Fruit fly (Drosophila melanogaster): ENCODE data around the gene c11.1.

The c11.1 gene

DNA sequence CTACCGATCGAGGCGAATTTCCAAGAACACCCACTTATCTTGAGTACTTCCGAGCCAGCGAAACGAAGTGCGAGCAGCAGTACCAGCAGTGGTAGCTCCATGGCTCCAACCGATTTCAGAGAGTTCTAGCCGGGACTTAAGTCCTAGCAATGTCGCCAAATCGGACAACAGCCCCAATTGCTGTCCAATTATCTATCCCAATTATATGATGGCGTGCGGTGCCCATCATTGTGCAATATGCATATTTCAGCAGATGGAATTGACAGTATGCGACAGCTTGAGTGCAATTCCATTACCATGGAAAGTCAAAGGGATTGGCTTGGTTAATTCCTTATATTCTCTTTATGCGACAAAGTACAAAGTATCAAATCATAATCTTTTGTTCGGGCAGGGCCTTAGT, 46.4 kb downstream of the c11.1 start, which contains the start of gene Ir8a:
Gene Ir8a, minus strand, starts transcription at position 101 of the 400 bp plus-strand sequence.
- TF ChIP-seq CHES-1-like (GFP tag; optimal IDR thresholded peaks at IDR 0.05) (no peak), CTCF (GFP tag; optimal IDR thresholded peaks at IDR 0.05) (no peak), btn (GFP tag; optimal IDR thresholded peaks at IDR 0.05) (no peak), CG18619 (GFP tag; optimal IDR thresholded peaks at IDR 0.05) (no peak), Dll (GFP tag; IDR thresholded peaks at IDR 0.05; ENCODE audit: partially characterized antibody) (no peak), CG4360 (GFP tag; IDR thresholded peaks at IDR 0.05) (no peak), Trl (optimal IDR thresholded peaks at IDR 0.05) (no peak), Trl (GFP tag; optimal IDR thresholded peaks at IDR 0.05) (no peak), Dfd (GFP tag; optimal IDR thresholded peaks at IDR 0.05) (no peak), CG11696 (GFP tag; IDR thresholded peaks at IDR 0.05) (no peak), ap (GFP tag; IDR thresholded peaks at IDR 0.05) (no peak), yki (optimal IDR thresholded peaks at IDR 0.05) (no peak), Hmx (GFP tag; optimal IDR thresholded peaks at IDR 0.05) (no peak)

DNA sequence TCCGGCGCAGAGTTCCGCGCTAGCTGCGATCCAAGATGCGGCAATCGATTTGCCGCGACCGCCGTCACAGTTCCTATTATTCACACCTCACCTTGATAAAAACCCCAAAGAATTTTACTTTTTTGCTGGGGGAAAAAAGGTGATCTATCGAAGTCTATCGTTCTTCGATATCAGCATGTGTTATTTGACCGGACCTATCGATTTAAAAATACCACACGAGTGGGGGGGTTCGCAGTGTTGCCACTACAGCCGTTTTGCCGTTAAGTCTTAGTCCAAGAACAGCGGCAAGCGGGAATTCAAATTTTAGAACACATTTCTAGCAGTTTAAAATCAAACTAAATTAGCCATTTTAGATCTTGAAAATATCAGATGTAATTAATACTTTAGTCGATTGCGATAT, 50.7 kb downstream of the c11.1 start, which contains the start of gene CG12121:
Gene CG12121, minus strand, starts transcription at position 180 of the 400 bp plus-strand sequence.
- peak; percentile 67 for TF ChIP-seq Med (GFP tag)
- peak; percentile 75; the same call in 1 of the 2 replicates for TF ChIP-seq amos (GFP tag; IDR thresholded peaks at IDR 0.05; ENCODE audit: partially characterized antibody)
- no peak for TF ChIP-seq CG9609 (GFP tag; optimal IDR thresholded peaks at IDR 0.05)
- peak; percentile 66 for TF ChIP-seq BEAF-32 (GFP tag; optimal IDR thresholded peaks at IDR 0.05)
- TF ChIP-seq CG4282 (GFP tag; optimal IDR thresholded peaks at IDR 0.05), result no peak
- TF ChIP-seq gt (GFP tag; IDR thresholded peaks at IDR 0.05), result no peak
- no peak for TF ChIP-seq CG8478 (optimal IDR thresholded peaks at IDR 0.05)
- peak; percentile 57; the same call in 1 of the 3 replicates for TF ChIP-seq mld (GFP tag; IDR thresholded peaks at IDR 0.05; ENCODE audit: partially characterized antibody)
- no peak for TF ChIP-seq caup (GFP tag; optimal IDR thresholded peaks at IDR 0.05; ENCODE audit: severe bottlenecking)
- no peak for TF ChIP-seq CG18476 (GFP tag; optimal IDR thresholded peaks at IDR 0.05)
- TF ChIP-seq CG33213 (GFP tag; optimal IDR thresholded peaks at IDR 0.05), result no peak
- no peak for TF ChIP-seq CG17612 (GFP tag; IDR thresholded peaks at IDR 0.05)
- no peak for TF ChIP-seq CG8388 (GFP tag; optimal IDR thresholded peaks at IDR 0.05)
- TF ChIP-seq CG10366 (GFP tag; IDR thresholded peaks at IDR 0.05), result no peak
- TF ChIP-seq Blimp-1 (GFP tag; optimal IDR thresholded peaks at IDR 0.05), result no peak
- no peak for TF ChIP-seq Hr3 (GFP tag; optimal IDR thresholded peaks at IDR 0.05)
- TF ChIP-seq CG11695 (GFP tag; IDR thresholded peaks at IDR 0.05), result no peak
- TF ChIP-seq kay (GFP tag; optimal IDR thresholded peaks at IDR 0.05), result no peak
- no peak for TF ChIP-seq CG3838 (GFP tag; optimal IDR thresholded peaks at IDR 0.05)
- TF ChIP-seq bowl (GFP tag; IDR thresholded peaks at IDR 0.05), result no peak
- TF ChIP-seq Chrac-16 (GFP tag; optimal IDR thresholded peaks at IDR 0.05), result no peak
- TF ChIP-seq Max (GFP tag; optimal IDR thresholded peaks at IDR 0.05), result no peak
- TF ChIP-seq eyg (GFP tag; optimal IDR thresholded peaks at IDR 0.05), result no peak
- TF ChIP-seq sc (optimal IDR thresholded peaks at IDR 0.05), result no peak
- no peak for TF ChIP-seq sc (GFP tag; optimal IDR thresholded peaks at IDR 0.05)
- TF ChIP-seq twi (tag; optimal IDR thresholded peaks at IDR 0.05), result no peak
- TF ChIP-seq CG4730 (GFP tag; IDR thresholded peaks at IDR 0.05), result no peak
- no peak for TF ChIP-seq CG16779 (GFP tag; IDR thresholded peaks at IDR 0.05)
- TF ChIP-seq Fer2 (tag; optimal IDR thresholded peaks at IDR 0.05), result no peak
- no peak for TF ChIP-seq CG34422 (GFP tag; IDR thresholded peaks at IDR 0.05)
- no peak for TF ChIP-seq E2f1 (GFP tag; IDR thresholded peaks at IDR 0.05)
- TF ChIP-seq CG42726 (GFP tag; IDR thresholded peaks at IDR 0.05; ENCODE audit: partially characterized antibody), result 0 out of 2 replicates have a peak, but pooled peaks have one; percentile 8
- TF ChIP-seq tup (GFP tag; optimal IDR thresholded peaks at IDR 0.05), result no peak
- TF ChIP-seq CG7839 (tag; optimal IDR thresholded peaks at IDR 0.05), result no peak
- TF ChIP-seq vfl (GFP tag; optimal IDR thresholded peaks at IDR 0.05), result no peak
- no peak for TF ChIP-seq CG10543 (GFP tag; optimal IDR thresholded peaks at IDR 0.05)
- TF ChIP-seq Atf6 (GFP tag; IDR thresholded peaks at IDR 0.05), result no peak
- TF ChIP-seq CG10147 (GFP tag; optimal IDR thresholded peaks at IDR 0.05), result no peak
- no peak for TF ChIP-seq Deaf1 (tag; optimal IDR thresholded peaks at IDR 0.05)
- no peak for TF ChIP-seq odd (GFP tag; optimal IDR thresholded peaks at IDR 0.05)

Measured in whole organism, embryonic.